Fruit fly (Drosophila melanogaster) whole organism, embryonic: Measurements from ENCODE around the gene RpLP1.

ENCODE experiments used
- Abd-B ChIP-seq: fragments of 200-800 bp; sonication (Bioruptor generic); optimal IDR thresholded peaks from 2 replicates; lab custom pipeline; 2018; ENCODE audit warnings: missing biosample characterization, mild to moderate bottlenecking, missing genetic modification characterization, moderate library complexity
- Adf1 ChIP-seq: fragments of 200-800 bp; sonication (Bioruptor generic); IDR thresholded peaks from 2 replicates; pipeline ENCODE4 v1.3.6; 2022; ENCODE audit warnings: missing biosample characterization, missing genetic modification characterization
- Aef1 ChIP-seq: fragments of 200-800 bp; sonication (Bioruptor generic); IDR thresholded peaks from 3 replicates; pipeline ENCODE4 v1.3.6; 2022; ENCODE audit warnings: missing biosample characterization, missing genetic modification characterization
- CG10209 ChIP-seq: fragments of 200-800 bp; sonication (Bioruptor generic); optimal IDR thresholded peaks from 3 replicates; lab custom pipeline; 2017; ENCODE audit warnings: missing biosample characterization, mild to moderate bottlenecking, missing genetic modification characterization, missing genetic modification reagents
- CG11247 ChIP-seq: fragments of 200-800 bp; sonication (Bioruptor generic); IDR thresholded peaks from 2 replicates; pipeline ENCODE4 v1.3.6; 2022; ENCODE audit warnings: missing biosample characterization, missing genetic modification characterization
- CG11398 ChIP-seq: fragments of 200-800 bp; sonication (Bioruptor generic); optimal IDR thresholded peaks from 2 replicates; lab custom pipeline; 2016; ENCODE audit warnings: missing biosample characterization, missing genetic modification characterization
- CG13123 ChIP-seq: fragments of 200-800 bp; sonication (Bioruptor generic); optimal IDR thresholded peaks from 2 replicates; lab custom pipeline; 2016; ENCODE audit warnings: missing biosample characterization, missing genetic modification characterization
- CG13775 ChIP-seq: fragments of 200-800 bp; sonication (Bioruptor generic); optimal IDR thresholded peaks from 3 replicates; lab custom pipeline; 2017; ENCODE audit warnings: missing biosample characterization, mild to moderate bottlenecking, missing genetic modification characterization
- CG15479 ChIP-seq: fragments of 200-800 bp; sonication (Bioruptor generic); optimal IDR thresholded peaks from 3 replicates; lab custom pipeline; 2019; ENCODE audit warnings: missing biosample characterization, mild to moderate bottlenecking, missing genetic modification characterization, moderate library complexity
- CG17186 ChIP-seq: fragments of 200-800 bp; sonication (Bioruptor generic); optimal IDR thresholded peaks from 3 replicates; lab custom pipeline; 2017; ENCODE audit warnings: missing biosample characterization, missing genetic modification reagents, missing genetic modification characterization
- CG17328 ChIP-seq: fragments of 200-800 bp; sonication (Bioruptor generic); IDR thresholded peaks from 2 replicates; pipeline ENCODE4 v1.3.6; 2022; ENCODE audit warnings: missing biosample characterization, missing genetic modification characterization
- CG30431 ChIP-seq: fragments of 200-800 bp; sonication (Bioruptor generic); optimal IDR thresholded peaks from 2 replicates; lab custom pipeline; 2017; ENCODE audit warnings: missing biosample characterization, missing genetic modification characterization
- CG32767 ChIP-seq: fragments of 200-800 bp; sonication (Bioruptor generic); IDR thresholded peaks from 2 replicates; pipeline ENCODE4 v1.3.6; 2022; ENCODE audit warnings: missing biosample characterization, missing genetic modification characterization
- CG4360 ChIP-seq: fragments of 200-800 bp; sonication (Bioruptor generic); IDR thresholded peaks from 2 replicates; pipeline ENCODE4 v1.3.6; 2022; ENCODE audit warnings: missing biosample characterization, missing genetic modification characterization
- CG7271 ChIP-seq: fragments of 200-800 bp; sonication (Bioruptor generic); optimal IDR thresholded peaks from 2 replicates; lab custom pipeline; 2018; ENCODE audit warnings: missing biosample characterization, mild to moderate bottlenecking, missing genetic modification characterization, moderate library complexity
- Camta ChIP-seq: fragments of 200-800 bp; sonication (Bioruptor generic); optimal IDR thresholded peaks from 2 replicates; lab custom pipeline; 2016; ENCODE audit warnings: missing biosample characterization, missing genetic modification characterization
- D ChIP-seq, 2 experiments: fragments of 200-800 bp in 1 of 2; fragments of >200 bp in 1 of 2; sonication (Bioruptor generic) in 1 of 2; optimal IDR thresholded peaks; 2 replicates in 1 of 2; 3 replicates in 1 of 2; lab custom pipeline; 2017; ENCODE audit warnings: mild to moderate bottlenecking in 1 of 2, missing biosample characterization in 1 of 2, missing genetic modification characterization in 1 of 2, missing genetic modification reagents in 1 of 2
- D19B ChIP-seq: fragments of 200-800 bp; sonication (Bioruptor generic); optimal IDR thresholded peaks from 2 replicates; lab custom pipeline; 2017; ENCODE audit warnings: missing biosample characterization, mild to moderate bottlenecking, missing genetic modification characterization
- Dip2 ChIP-seq: fragments of 200-800 bp; sonication (Bioruptor generic); IDR thresholded peaks from 2 replicates; pipeline ENCODE4 v1.3.6; 2022; ENCODE audit warnings: missing biosample characterization, missing genetic modification characterization
- Elba2 ChIP-seq: fragments of 200-800 bp; sonication (Bioruptor generic); optimal IDR thresholded peaks from 3 replicates; lab custom pipeline; 2016; ENCODE audit warnings: missing biosample characterization, missing genetic modification characterization
- Hr39 ChIP-seq: fragments of >200 bp; optimal IDR thresholded peaks from 2 replicates; lab custom pipeline; 2017
- Hr78 ChIP-seq, 2 experiments: fragments of 200-800 bp in 1 of 2; fragments of >200 bp in 1 of 2; sonication (Bioruptor generic) in 1 of 2; optimal IDR thresholded peaks; 2 replicates each; lab custom pipeline; 2017 to 2019; ENCODE audit warnings: missing biosample characterization in 2 of 2, missing genetic modification characterization in 2 of 2, mild to moderate bottlenecking in 1 of 2, moderate library complexity in 1 of 2
- Lpt ChIP-seq: fragments of >200 bp; optimal IDR thresholded peaks from 2 replicates; lab custom pipeline; 2018; ENCODE audit warnings: missing biosample characterization, missing genetic modification characterization
- Trl ChIP-seq, 3 experiments: fragments of >200 bp in 2 of 3; fragments of 200-800 bp in 1 of 3; sonication (Bioruptor generic) in 1 of 3; optimal IDR thresholded peaks; 2 replicates in 1 of 3; 3 replicates in 2 of 3; lab custom pipeline; 2016 to 2017; ENCODE audit warnings: missing biosample characterization in 1 of 3, missing genetic modification characterization in 1 of 3
- al ChIP-seq: fragments of 200-800 bp; sonication (Bioruptor generic); IDR thresholded peaks from 2 replicates; pipeline ENCODE4 v1.3.6; 2022; ENCODE audit warnings: missing biosample characterization, missing genetic modification characterization
- ara ChIP-seq: fragments of 200-800 bp; sonication (Bioruptor generic); IDR thresholded peaks from 2 replicates; pipeline ENCODE4 v1.3.6; 2022; ENCODE audit warnings: missing biosample characterization, missing genetic modification characterization
- cg ChIP-seq: fragments of 200-800 bp; sonication (Bioruptor generic); optimal IDR thresholded peaks from 3 replicates; lab custom pipeline; 2019; ENCODE audit warnings: missing biosample characterization, mild to moderate bottlenecking, missing genetic modification characterization, moderate library complexity
- chinmo ChIP-seq: fragments of 200-800 bp; sonication (Bioruptor generic); IDR thresholded peaks from 4 replicates; pipeline ENCODE4 v1.3.6; 2022; ENCODE audit warnings: missing biosample characterization, missing genetic modification characterization; ENCODE audit not compliant: partially characterized antibody
- chm ChIP-seq: fragments of 200-800 bp; sonication (Bioruptor generic); IDR thresholded peaks from 2 replicates; pipeline ENCODE4 v1.3.6; 2022; ENCODE audit warnings: missing biosample characterization, missing genetic modification characterization
- corto ChIP-seq: fragments of 200-800 bp; sonication (Bioruptor generic); optimal IDR thresholded peaks from 2 replicates; lab custom pipeline; 2016; ENCODE audit warnings: missing biosample characterization, mild to moderate bottlenecking, missing genetic modification characterization, moderate library complexity
- ewg ChIP-seq: fragments of 200-800 bp; sonication (Bioruptor generic); optimal IDR thresholded peaks from 3 replicates; lab custom pipeline; 2017; ENCODE audit warnings: mild to moderate bottlenecking, missing biosample characterization, missing genetic modification reagents, missing genetic modification characterization
- fru ChIP-seq: fragments of >200 bp; optimal IDR thresholded peaks from 2 replicates; lab custom pipeline; 2017
- gcm2 ChIP-seq: fragments of 200-800 bp; sonication (Bioruptor generic); optimal IDR thresholded peaks from 2 replicates; lab custom pipeline; 2016; ENCODE audit warnings: missing biosample characterization, missing genetic modification characterization
- h ChIP-seq: fragments of >200 bp; optimal IDR thresholded peaks from 2 replicates; lab custom pipeline; 2017
- hkb ChIP-seq, 2 experiments: fragments of 200-800 bp in 1 of 2; fragments of >200 bp in 1 of 2; sonication (Bioruptor generic) in 1 of 2; IDR thresholded peaks in 1 of 2; optimal IDR thresholded peaks in 1 of 2; 2 replicates each; pipeline versions ENCODE4 v1.3.6 to Lab custom; 2017 to 2022; ENCODE audit warnings: missing biosample characterization in 1 of 2, missing genetic modification characterization in 1 of 2
- jigr1 ChIP-seq: fragments of 200-800 bp; sonication (Bioruptor generic); IDR thresholded peaks from 3 replicates; pipeline ENCODE4 v1.3.6; 2022; ENCODE audit warnings: missing biosample characterization, missing genetic modification characterization
- kni ChIP-seq: fragments of 200-800 bp; sonication (Bioruptor generic); optimal IDR thresholded peaks from 3 replicates; lab custom pipeline; 2017; ENCODE audit warnings: mild to moderate bottlenecking, missing biosample characterization, missing genetic modification reagents, missing genetic modification characterization
- lola ChIP-seq, 3 experiments: fragments of >200 bp in 2 of 3; fragments of 200-800 bp in 1 of 3; sonication (Bioruptor generic) in 1 of 3; optimal IDR thresholded peaks; 2 replicates each; lab custom pipeline; 2017 to 2019; ENCODE audit warnings: missing biosample characterization in 3 of 3, missing genetic modification characterization in 3 of 3, mild to moderate bottlenecking in 1 of 3, moderate library complexity in 1 of 3
- lov ChIP-seq, 2 experiments: fragments of 200-800 bp in 1 of 2; fragments of >200 bp in 1 of 2; sonication (Bioruptor generic) in 1 of 2; IDR thresholded peaks in 1 of 2; optimal IDR thresholded peaks in 1 of 2; 2 replicates in 1 of 2; 3 replicates in 1 of 2; pipeline versions ENCODE4 v1.3.6 to Lab custom; 2017 to 2022; ENCODE audit warnings: missing biosample characterization in 1 of 2, missing genetic modification characterization in 1 of 2
- nerfin-1 ChIP-seq: fragments of 200-800 bp; sonication (Bioruptor generic); optimal IDR thresholded peaks from 3 replicates; lab custom pipeline; 2019; ENCODE audit warnings: missing biosample characterization, mild to moderate bottlenecking, missing genetic modification characterization, moderate library complexity
- oc ChIP-seq: fragments of 200-800 bp; sonication (Bioruptor generic); optimal IDR thresholded peaks from 2 replicates; lab custom pipeline; 2018; ENCODE audit warnings: missing biosample characterization, mild to moderate bottlenecking, missing genetic modification characterization, moderate library complexity
- sd ChIP-seq: fragments of 200-800 bp; sonication (Bioruptor generic); optimal IDR thresholded peaks from 3 replicates; lab custom pipeline; 2018; ENCODE audit warnings: missing biosample characterization, mild to moderate bottlenecking, missing genetic modification characterization, moderate library complexity
- tin ChIP-seq: fragments of 200-800 bp; sonication (Bioruptor generic); optimal IDR thresholded peaks from 3 replicates; lab custom pipeline; 2016; ENCODE audit warnings: missing biosample characterization, missing genetic modification characterization
- z ChIP-seq: fragments of 200-800 bp; sonication (Bioruptor generic); IDR thresholded peaks from 3 replicates; pipeline ENCODE4 v1.3.6; 2022; ENCODE audit warnings: missing biosample characterization, missing genetic modification characterization

RpLP1 gene

DNA sequence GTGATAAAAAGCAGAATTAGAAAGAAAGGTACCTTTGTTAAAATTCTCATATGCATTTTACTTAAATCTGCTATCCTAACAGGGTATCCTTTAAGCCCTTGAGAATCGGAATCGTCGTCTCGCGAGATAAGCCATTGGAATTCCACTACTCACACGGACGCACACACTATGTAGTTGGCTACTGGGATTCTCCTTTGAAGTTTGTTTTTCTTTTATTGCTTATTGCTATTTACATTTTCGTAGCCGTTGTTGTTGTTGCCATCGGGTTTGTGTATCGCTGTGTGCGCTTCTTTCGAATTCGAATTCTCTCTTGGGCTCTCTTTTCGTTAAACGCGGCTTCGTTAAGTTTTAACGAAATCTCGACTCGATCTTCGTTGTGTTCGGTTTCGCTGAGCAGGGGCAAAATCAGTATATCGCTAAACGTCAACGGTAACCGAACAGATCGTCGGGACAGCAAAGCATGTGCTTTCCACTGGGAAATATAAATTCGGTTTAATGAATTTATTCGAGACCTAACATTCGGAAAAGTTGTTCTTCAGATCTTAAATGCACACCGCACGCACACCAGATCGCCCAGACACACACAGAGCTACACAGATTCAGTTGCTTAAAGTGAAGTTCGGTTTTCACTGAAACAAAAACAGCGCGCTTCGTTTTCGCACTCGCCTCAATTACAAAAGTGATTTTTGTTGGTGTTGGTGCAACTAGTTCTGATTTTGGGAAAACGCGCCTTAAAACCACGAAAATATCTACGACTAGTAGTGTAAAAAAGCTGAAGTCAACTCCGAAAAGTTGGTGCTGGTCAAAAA lies 11.3 kb downstream of the RpLP1 start, which contains the start of gene ex (continued):
- TF ChIP-seq al (GFP tag; lab: Robert Waterston, UW) (no peak), Abd-B (GFP tag; lab: Kevin White, UChicago) (no peak), corto (peak; percentile 48), lov (optimal IDR thresholded peaks at IDR 0.05; lab: Kevin White, UChicago) (no peak), lov (GFP tag; IDR thresholded peaks at IDR 0.05; lab: Robert Waterston, UW) (peak; percentile 52; the same call in 1 of the 3 replicates), CG11398 (GFP tag; lab: Kevin White, UChicago) (peak; percentile 74), ara (GFP tag; lab: Robert Waterston, UW) (no peak; the same call in 1 of the 2 replicates), Elba2 (GFP tag; lab: Kevin White, UChicago) (peak; percentile 34), jigr1 (no peak), CG7271 (tag; lab: Kevin White, UChicago) (no peak), Dip2 (GFP tag; lab: Robert Waterston, UW) (no peak), CG17328 (no peak), oc (tag; lab: Kevin White, UChicago) (peak; percentile 35), CG32767 (GFP tag; lab: Robert Waterston, UW) (peak; percentile 45; the same call in 1 of the 2 replicates), CG17186 (peak; percentile 51), CG30431 (GFP tag; lab: Kevin White, UChicago) (no peak), Camta (GFP tag; lab: Kevin White, UChicago) (peak; percentile 4), D19B (GFP tag; lab: Kevin White, UChicago) (no peak), h (lab: Kevin White, UChicago) (no peak), ewg (peak; percentile 37), CG13775 (no peak), fru (no peak), z (GFP tag; lab: Robert Waterston, UW) (0 out of 3 replicates have a peak, but pooled peaks have one; percentile 45)
- TF ChIP-seq, all 482 proteins: peak for 247

DNA sequence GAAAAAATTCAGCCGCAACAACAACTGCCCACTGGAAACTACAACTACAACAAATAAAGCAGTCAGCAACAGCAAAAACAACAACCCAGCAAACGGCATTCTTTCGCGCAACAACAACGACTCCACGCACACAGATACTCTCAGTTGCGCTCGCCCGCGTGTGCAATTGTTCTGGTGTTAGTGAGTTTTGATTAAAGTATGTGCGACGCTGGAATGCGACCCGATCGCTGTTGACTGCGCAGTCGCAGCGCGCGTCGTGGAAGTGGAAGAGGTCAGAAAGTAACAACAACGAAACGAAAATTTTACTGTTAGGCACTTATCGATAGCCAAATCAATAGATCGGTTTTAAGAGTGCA lies 11.9 kb downstream of the RpLP1 start:
- TF ChIP-seq nerfin-1 (tag; lab: Kevin White, UChicago) (peak; percentile 66), tin (GFP tag; lab: Kevin White, UChicago) (no peak), D (optimal IDR thresholded peaks at IDR 0.05; lab: Kevin White, UChicago) (peak; percentile 4), D (GFP tag; optimal IDR thresholded peaks at IDR 0.05; lab: Kevin White, UChicago) (no peak), Adf1 (GFP tag; lab: Robert Waterston, UW) (peak; percentile 89), CG13123 (GFP tag; lab: Kevin White, UChicago) (no peak), Lpt (GFP tag; lab: Kevin White, UChicago) (no peak), CG15479 (GFP tag; lab: Kevin White, UChicago) (peak; percentile 72), cg (GFP tag; lab: Kevin White, UChicago) (peak; percentile 86), lola (GFP tag; optimal IDR thresholded peaks at IDR 0.05; lab: Kevin White, UChicago) (no peak), Trl (optimal IDR thresholded peaks at IDR 0.05; lab: Kevin White, UChicago) (peak in 1 of 2 experiments; percentile 6), Trl (GFP tag; optimal IDR thresholded peaks at IDR 0.05; lab: Kevin White, UChicago) (no peak), Hr78 (GFP tag; optimal IDR thresholded peaks at IDR 0.05; lab: Kevin White, UChicago) (peak in 1 of 2 experiments; percentile 98), sd (tag; lab: Kevin White, UChicago) (peak; percentile 100), Aef1 (peak; percentile 76), kni (GFP tag; lab: Kevin White, UChicago) (peak; percentile 29), CG4360 (peak; percentile 97), chm (GFP tag; lab: Robert Waterston, UW) (0 out of 2 replicates have a peak, but pooled peaks have one; percentile 42), gcm2 (no peak), CG10209 (GFP tag; lab: Kevin White, UChicago) (no peak), CG11247 (GFP tag; lab: Robert Waterston, UW) (no peak), Hr39 (lab: Kevin White, UChicago) (no peak), hkb (optimal IDR thresholded peaks at IDR 0.05; lab: Kevin White, UChicago) (no peak), hkb (GFP tag; IDR thresholded peaks at IDR 0.05; lab: Robert Waterston, UW) (no peak), chinmo (peak; percentile 94; the same call in 3 of the 4 replicates)
